Fruit fly (Drosophila melanogaster): Measurements from ENCODE around the gene Lip4.

Lip4 gene

dm6 chr2L:10488484-10489223 is 38.7 kb upstream of the Lip4 start, which contains the start of the genes Cog4 and CG6144:
Cog4 (minus strand) TSS chr2L:10488622.
CG6144 (plus strand) TSS chr2L:10488694.
- TF ChIP-seq woc (GFP tag; optimal IDR thresholded peaks at IDR 0.05) (no peak), sv (GFP tag; optimal IDR thresholded peaks at IDR 0.05) (peak; percentile 44), OdsH (GFP tag; optimal IDR thresholded peaks at IDR 0.05) (peak; percentile 15), psq (GFP tag; optimal IDR thresholded peaks at IDR 0.05) (peak; percentile 1)

- TF ChIP-seq Myc (optimal IDR thresholded peaks at IDR 0.05) (no peak), pan (optimal IDR thresholded peaks at IDR 0.05) (no peak), dl (GFP tag; optimal IDR thresholded peaks at IDR 0.05; ENCODE audit: insufficient read depth in 1 of 2, partially characterized antibody in 2 of 2) (no peak)
Observed at dm6 chr2L:10491354-10491753, 36.0 kb upstream of the Lip4 start, which contains the start of gene CG13144. CG13144 (minus strand) TSS chr2L:10491454.

dm6 chr2L:10495495-10495894 is 31.9 kb upstream of the Lip4 start:
- TF ChIP-seq Jra (GFP tag; optimal IDR thresholded peaks at IDR 0.05) = no peak
- TF ChIP-seq tai (GFP tag; optimal IDR thresholded peaks at IDR 0.05) = no peak
- TF ChIP-seq rgr (GFP tag; optimal IDR thresholded peaks at IDR 0.05) = no peak
- no peak for TF ChIP-seq Vsx2 (GFP tag; optimal IDR thresholded peaks at IDR 0.05; ENCODE audit: partially characterized antibody)
- no peak for TF ChIP-seq dl (GFP tag; optimal IDR thresholded peaks at IDR 0.05; ENCODE audit: insufficient read depth in 1 of 2, partially characterized antibody in 2 of 2)
- no peak for TF ChIP-seq OdsH (GFP tag; optimal IDR thresholded peaks at IDR 0.05)
- TF ChIP-seq Dif (GFP tag; optimal IDR thresholded peaks at IDR 0.05; ENCODE audit: partially characterized antibody) = no peak
- TF ChIP-seq dmrt93B (GFP tag; optimal IDR thresholded peaks at IDR 0.05) = no peak
- no peak for TF ChIP-seq CG32264 (GFP tag; optimal IDR thresholded peaks at IDR 0.05)
- no peak for TF ChIP-seq Hr78 (GFP tag; optimal IDR thresholded peaks at IDR 0.05)
- TF ChIP-seq sv (GFP tag; optimal IDR thresholded peaks at IDR 0.05) = no peak
- no peak for TF ChIP-seq GATAd (GFP tag; optimal IDR thresholded peaks at IDR 0.05)
- TF ChIP-seq CrebA (GFP tag; optimal IDR thresholded peaks at IDR 0.05; ENCODE audit: borderline replicate concordance) = no peak
- TF ChIP-seq sage (GFP tag; optimal IDR thresholded peaks at IDR 0.05) = no peak

- TF ChIP-seq Hr78 (GFP tag; optimal IDR thresholded peaks at IDR 0.05) (no peak), pan (optimal IDR thresholded peaks at IDR 0.05) (no peak), CrebA (GFP tag; optimal IDR thresholded peaks at IDR 0.05; ENCODE audit: borderline replicate concordance) (no peak), woc (GFP tag; optimal IDR thresholded peaks at IDR 0.05) (no peak), Vsx2 (GFP tag; optimal IDR thresholded peaks at IDR 0.05; ENCODE audit: partially characterized antibody) (no peak), Abd-B (GFP tag; optimal IDR thresholded peaks at IDR 0.05) (no peak), fru (GFP tag; optimal IDR thresholded peaks at IDR 0.05) (no peak), Hr83 (GFP tag; optimal IDR thresholded peaks at IDR 0.05; ENCODE audit: poor library complexity, severe bottlenecking) (no peak), Hnf4 (GFP tag; optimal IDR thresholded peaks at IDR 0.05) (no peak), HLH106 (tag; optimal IDR thresholded peaks at IDR 0.05) (no peak), Jra (GFP tag; optimal IDR thresholded peaks at IDR 0.05) (no peak), br (GFP tag; optimal IDR thresholded peaks at IDR 0.05) (no peak), dmrt93B (GFP tag; optimal IDR thresholded peaks at IDR 0.05) (no peak), dsf (GFP tag; optimal IDR thresholded peaks at IDR 0.05; ENCODE audit: borderline replicate concordance) (no peak), Rel (GFP tag; optimal IDR thresholded peaks at IDR 0.05) (no peak), Rel (tag; optimal IDR thresholded peaks at IDR 0.05) (no peak), GATAd (GFP tag; optimal IDR thresholded peaks at IDR 0.05) (no peak), OdsH (GFP tag; optimal IDR thresholded peaks at IDR 0.05) (no peak)
Observed at dm6 chr2L:10496338-10496737, 31.0 kb upstream of the Lip4 start.

- TF ChIP-seq psq (GFP tag; optimal IDR thresholded peaks at IDR 0.05) = no peak
- TF ChIP-seq tai (GFP tag; optimal IDR thresholded peaks at IDR 0.05) = no peak
- no peak for TF ChIP-seq br (GFP tag; optimal IDR thresholded peaks at IDR 0.05)
- TF ChIP-seq rgr (GFP tag; optimal IDR thresholded peaks at IDR 0.05) = no peak
- TF ChIP-seq brk (GFP tag; optimal IDR thresholded peaks at IDR 0.05) = no peak
- no peak for TF ChIP-seq Vsx2 (GFP tag; optimal IDR thresholded peaks at IDR 0.05; ENCODE audit: partially characterized antibody)
- no peak for TF ChIP-seq pan (optimal IDR thresholded peaks at IDR 0.05)
Observed at dm6 chr2L:10497106-10497800, 30.1 kb upstream of the Lip4 start.

Data from whole organism, wandering third instar larva.